Fruit fly (Drosophila melanogaster): Measurements from ENCODE around the gene Lcp65Ab2.
A peak's percentile ranks its signal among the peaks of the same experiment; 100 is the strongest.

The Lcp65Ab2 gene

DNA sequence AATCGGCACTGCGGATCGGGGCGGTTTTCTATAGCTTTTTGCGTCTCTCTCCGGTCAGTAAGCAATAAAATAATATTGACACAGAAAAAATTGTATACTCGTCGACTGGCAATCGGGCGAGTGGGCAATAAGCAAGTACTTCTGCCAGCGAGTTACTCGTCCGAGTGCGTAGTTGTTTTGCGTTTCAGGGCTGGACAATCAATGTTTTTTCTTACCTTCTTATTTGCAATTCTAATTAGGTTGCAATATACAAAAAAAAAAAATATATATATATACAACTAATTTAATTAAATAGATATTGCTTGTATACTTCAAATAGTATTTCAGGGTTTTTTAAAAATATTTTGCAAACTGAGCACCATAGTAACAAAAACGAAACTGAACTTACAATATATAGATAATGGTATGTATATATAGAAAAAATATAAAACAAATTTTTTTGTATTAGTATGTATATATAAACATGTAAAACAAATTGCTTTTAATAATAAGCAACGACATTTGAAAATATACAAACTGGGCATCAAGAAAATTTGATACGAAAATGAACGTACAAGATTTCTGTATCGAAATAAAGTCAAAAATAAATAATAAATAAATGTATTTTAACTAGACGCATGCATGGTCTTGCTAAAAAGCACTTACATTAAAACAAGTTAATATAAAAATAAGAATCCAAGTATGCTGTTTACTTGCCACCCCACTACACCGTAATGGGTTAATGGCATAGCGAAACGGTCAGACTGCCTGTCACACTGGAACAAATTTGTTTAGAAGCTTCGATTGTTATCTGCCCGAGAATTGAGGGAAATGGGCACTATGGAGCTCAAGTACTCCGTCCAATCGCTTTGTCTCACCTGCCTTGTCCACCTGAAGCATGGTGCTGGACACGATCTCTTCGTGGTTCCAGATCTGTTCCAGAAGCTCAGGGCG, 42.8 kb downstream of the Lcp65Ab2 start, which contains the start of the genes D19A and CG7386:
Gene D19A (minus strand): TSS at position 129 of the 933 bp plus-strand sequence.
Gene CG7386 (plus strand): TSS at position 751 of the 933 bp plus-strand sequence.
- TF ChIP-seq CG10565 (GFP tag; optimal IDR thresholded peaks at IDR 0.05), result no peak
- no peak for TF ChIP-seq pros (GFP tag; optimal IDR thresholded peaks at IDR 0.05)
- TF ChIP-seq lov (optimal IDR thresholded peaks at IDR 0.05), result no peak
- TF ChIP-seq lov (GFP tag; IDR thresholded peaks at IDR 0.05), result peak; percentile 31; the same call in 1 of the 3 replicates
- TF ChIP-seq CG14860 (GFP tag; IDR thresholded peaks at IDR 0.05; ENCODE audit: partially characterized antibody), result no peak
- no peak for TF ChIP-seq CG42726 (GFP tag; IDR thresholded peaks at IDR 0.05; ENCODE audit: partially characterized antibody)
- TF ChIP-seq trem (tag; optimal IDR thresholded peaks at IDR 0.05), result peak; percentile 36
- TF ChIP-seq Nf-YA (GFP tag; IDR thresholded peaks at IDR 0.05), result 0 out of 2 replicates have a peak, but pooled peaks have one; percentile 14
- TF ChIP-seq Lpt (GFP tag; optimal IDR thresholded peaks at IDR 0.05), result no peak
- no peak for TF ChIP-seq usp (GFP tag; optimal IDR thresholded peaks at IDR 0.05)
- no peak for TF ChIP-seq CrebB (tag; optimal IDR thresholded peaks at IDR 0.05)
- TF ChIP-seq D19B (GFP tag; optimal IDR thresholded peaks at IDR 0.05), result peak; percentile 63
- peak; percentile 8 for TF ChIP-seq gfzf (GFP tag; optimal IDR thresholded peaks at IDR 0.05)
- TF ChIP-seq chinmo (GFP tag; IDR thresholded peaks at IDR 0.05; ENCODE audit: partially characterized antibody), result no peak
- TF ChIP-seq ERR (GFP tag; optimal IDR thresholded peaks at IDR 0.05), result peak; percentile 2
- TF ChIP-seq CG9817 (tag; optimal IDR thresholded peaks at IDR 0.05), result peak; percentile 58
- TF ChIP-seq CG7357 (GFP tag; IDR thresholded peaks at IDR 0.05), result no peak
- peak; percentile 11 for TF ChIP-seq CG2116 (GFP tag; optimal IDR thresholded peaks at IDR 0.05)
- no peak for TF ChIP-seq psq (GFP tag; optimal IDR thresholded peaks at IDR 0.05)
- TF ChIP-seq CG12769 (tag; optimal IDR thresholded peaks at IDR 0.05), result peak; percentile 15
- TF ChIP-seq CG10321 (GFP tag; IDR thresholded peaks at IDR 0.05), result no peak
- peak; percentile 34 for TF ChIP-seq bcd (GFP tag; optimal IDR thresholded peaks at IDR 0.05)
- TF ChIP-seq sd (tag; optimal IDR thresholded peaks at IDR 0.05), result no peak
- TF ChIP-seq CG8359 (GFP tag; optimal IDR thresholded peaks at IDR 0.05; ENCODE audit: borderline replicate concordance), result no peak
- no peak for TF ChIP-seq exex (tag; optimal IDR thresholded peaks at IDR 0.05)
- TF ChIP-seq schlank (tag; optimal IDR thresholded peaks at IDR 0.05), result no peak
- TF ChIP-seq ara (GFP tag; IDR thresholded peaks at IDR 0.05), result peak; percentile 33; the same call in 1 of the 2 replicates
- TF ChIP-seq pb (GFP tag; optimal IDR thresholded peaks at IDR 0.05), result peak; percentile 46
- no peak for TF ChIP-seq CG17612 (GFP tag; IDR thresholded peaks at IDR 0.05)
- peak; percentile 41 for TF ChIP-seq Atf-2 (GFP tag; optimal IDR thresholded peaks at IDR 0.05)
- no peak for TF ChIP-seq oc (tag; optimal IDR thresholded peaks at IDR 0.05)
- TF ChIP-seq Neu2 (GFP tag; optimal IDR thresholded peaks at IDR 0.05; ENCODE audit: borderline replicate concordance), result no peak
- TF ChIP-seq CG1602 (GFP tag; optimal IDR thresholded peaks at IDR 0.05), result no peak
- TF ChIP-seq HmgD (GFP tag; optimal IDR thresholded peaks at IDR 0.05), result peak; percentile 62
- TF ChIP-seq repo (GFP tag; optimal IDR thresholded peaks at IDR 0.05), result peak; percentile 6
- TF ChIP-seq CG2889 (GFP tag; IDR thresholded peaks at IDR 0.05), result 0 out of 3 replicates have a peak, but pooled peaks have one; percentile 57
- no peak for TF ChIP-seq CG18011 (GFP tag; optimal IDR thresholded peaks at IDR 0.05)
- peak; percentile 16; the same call in 2 of the 3 replicates for TF ChIP-seq B-H1 (GFP tag; IDR thresholded peaks at IDR 0.05)
- peak; percentile 32; the same call in 1 of the 2 replicates for TF ChIP-seq CG7372 (GFP tag; IDR thresholded peaks at IDR 0.05)
- no peak; the same call in 2 of the 3 replicates for TF ChIP-seq CG34224 (GFP tag; IDR thresholded peaks at IDR 0.05; ENCODE audit: partially characterized antibody)
- TF ChIP-seq ab (GFP tag; optimal IDR thresholded peaks at IDR 0.05), result peak; percentile 52
- peak; percentile 41 for TF ChIP-seq CG10274 (GFP tag; optimal IDR thresholded peaks at IDR 0.05)
- peak; percentile 47 for TF ChIP-seq Dek (tag; optimal IDR thresholded peaks at IDR 0.05)
- peak; percentile 17 to 49 for TF ChIP-seq Hr51 (GFP tag; optimal IDR thresholded peaks at IDR 0.05)
- no peak for TF ChIP-seq CG3163 (GFP tag; optimal IDR thresholded peaks at IDR 0.05)
- TF ChIP-seq Doc3 (GFP tag; IDR thresholded peaks at IDR 0.05; ENCODE audit: partially characterized antibody), result 0 out of 3 replicates have a peak, but pooled peaks have one; percentile 25
- TF ChIP-seq CG1024 (GFP tag; IDR thresholded peaks at IDR 0.05), result peak; percentile 57
- peak; percentile 62 for TF ChIP-seq stwl (tag; optimal IDR thresholded peaks at IDR 0.05)

Data from whole organism, embryonic.